Worm (Caenorhabditis elegans): ENCODE results near the gene pde-4.

- TF ChIP-seq die-1 (tag; optimal IDR thresholded peaks at IDR 0.05) (no peak), nhr-27 (tag; optimal IDR thresholded peaks at IDR 0.05) (no peak), nhr-120 (GFP tag; IDR thresholded peaks at IDR 0.05) (no peak), zim-3 (tag; optimal IDR thresholded peaks at IDR 0.05) (no peak), unc-130 (GFP tag; optimal IDR thresholded peaks at IDR 0.05) (no peak), F49E8.2 (tag; optimal IDR thresholded peaks at IDR 0.05; ENCODE audit: insufficient read depth) (no peak), sdz-38 (tag; optimal IDR thresholded peaks at IDR 0.05) (no peak), unc-62 (GFP tag; optimal IDR thresholded peaks at IDR 0.05) (no peak), C17E4.6 (GFP tag; IDR thresholded peaks at IDR 0.05) (no peak), nfya-2 (GFP tag; IDR thresholded peaks at IDR 0.05) (no peak), egl-18 (GFP tag; IDR thresholded peaks at IDR 0.05) (no peak), efl-1 (GFP tag; optimal IDR thresholded peaks at IDR 0.05) (no peak), nfya-1 (tag; optimal IDR thresholded peaks at IDR 0.05; ENCODE audit: borderline replicate concordance, insufficient read depth) (no peak), tlf-1 (GFP tag; optimal IDR thresholded peaks at IDR 0.05) (no peak)
These were observed 57.8 kb downstream of the pde-4 start for ce11 chrII:7593227-7593626.

Data from whole organism, young adult.